Worm (Caenorhabditis elegans) whole organism, young adult: ENCODE results near the gene tnt-3.

Source experiments
- B0261.1 ChIP-seq: sonication (generic microtip); optimal IDR thresholded peaks from 2 replicates; lab custom pipeline; 2016; ENCODE audit warnings: mild to moderate bottlenecking, missing genetic modification characterization, moderate library complexity, missing compliant biosample characterization
- C17E4.6 ChIP-seq: fragments of 200-800 bp; sonication (Bioruptor generic); IDR thresholded peaks from 2 replicates; pipeline ENCODE4 v1.3.6; 2022; ENCODE audit warnings: missing genetic modification reagents, missing genetic modification characterization, missing compliant biosample characterization
- F10E7.11 ChIP-seq: sonication (generic microtip); optimal IDR thresholded peaks from 2 replicates; lab custom pipeline; 2017; ENCODE audit warnings: mild to moderate bottlenecking, missing genetic modification characterization, moderate library complexity, missing compliant biosample characterization
- F23B12.7 ChIP-seq: sonication (generic microtip); optimal IDR thresholded peaks from 2 replicates; lab custom pipeline; 2017; ENCODE audit warnings: missing genetic modification characterization, mild to moderate bottlenecking, missing compliant biosample characterization, antibody characterized with exemption, moderate library complexity; ENCODE audit not compliant: insufficient read depth
- F49E8.2 ChIP-seq: sonication (generic microtip); optimal IDR thresholded peaks from 3 replicates; lab custom pipeline; 2017; ENCODE audit warnings: missing genetic modification characterization, mild to moderate bottlenecking, missing compliant biosample characterization, antibody characterized with exemption, moderate library complexity; ENCODE audit not compliant: insufficient read depth
- F57C9.4 ChIP-seq: sonication (generic microtip); optimal IDR thresholded peaks from 2 replicates; lab custom pipeline; 2017; ENCODE audit warnings: mild to moderate bottlenecking, missing genetic modification characterization, missing compliant biosample characterization
- Y67H2A.10 ChIP-seq: fragments of 200-800 bp; sonication (Bioruptor generic); conservative IDR thresholded peaks from 2 replicates; pipeline ENCODE4 v1.3.6; 2022; ENCODE audit warnings: missing genetic modification reagents, missing genetic modification characterization, missing compliant biosample characterization
- Y95B8A.8 ChIP-seq: fragments of 200-800 bp; sonication (Bioruptor generic); IDR thresholded peaks from 2 replicates; pipeline ENCODE4 v1.3.6; 2022; ENCODE audit warnings: missing genetic modification reagents, missing genetic modification characterization, missing compliant biosample characterization
- ZK185.1 ChIP-seq: sonication (generic microtip); optimal IDR thresholded peaks from 2 replicates; lab custom pipeline; 2016; ENCODE audit warnings: mild to moderate bottlenecking, missing genetic modification characterization, missing compliant biosample characterization; ENCODE audit not compliant: poor library complexity, severe bottlenecking
- akir-1 ChIP-seq: fragments of 200-800 bp; sonication (Bioruptor generic); optimal IDR thresholded peaks from 2 replicates; lab custom pipeline; 2018; ENCODE audit warnings: mild to moderate bottlenecking, missing genetic modification characterization, moderate library complexity, missing compliant biosample characterization
- atf-7 ChIP-seq: sonication (generic microtip); optimal IDR thresholded peaks from 2 replicates; lab custom pipeline; 2017; ENCODE audit warnings: mild to moderate bottlenecking, missing genetic modification characterization, missing compliant biosample characterization
- bed-2 ChIP-seq: fragments of 200-800 bp; sonication (Bioruptor generic); IDR thresholded peaks from 2 replicates; pipeline ENCODE4 v1.3.6; 2022; ENCODE audit warnings: missing genetic modification reagents, missing genetic modification characterization, missing compliant biosample characterization
- ceh-58 ChIP-seq: fragments of 200-800 bp; sonication (Bioruptor generic); IDR thresholded peaks from 2 replicates; pipeline ENCODE4 v1.3.6; 2022; ENCODE audit warnings: missing genetic modification characterization, missing compliant biosample characterization
- die-1 ChIP-seq: sonication (generic microtip); optimal IDR thresholded peaks from 2 replicates; lab custom pipeline; 2016; ENCODE audit warnings: missing genotype, mild to moderate bottlenecking, missing genetic modification characterization, missing compliant biosample characterization
- dpl-1 ChIP-seq: fragments of 150-350 bp; optimal IDR thresholded peaks from 2 replicates; lab custom pipeline; 2014; ENCODE audit warnings: missing biosample characterization, missing genetic modification reagents, missing genetic modification characterization
- hlh-12 ChIP-seq: sonication (generic microtip); optimal IDR thresholded peaks from 2 replicates; lab custom pipeline; 2016; ENCODE audit warnings: missing genetic modification characterization, missing compliant biosample characterization
- hlh-26 ChIP-seq: fragments of 200-800 bp; sonication (Bioruptor generic); conservative IDR thresholded peaks from 2 replicates; pipeline ENCODE4 v1.3.6; 2022; ENCODE audit warnings: missing genetic modification reagents, missing genetic modification characterization, missing compliant biosample characterization
- hmg-1.2 ChIP-seq: fragments of 200-800 bp; sonication (Bioruptor generic); IDR thresholded peaks from 2 replicates; pipeline ENCODE4 v1.3.6; 2022; ENCODE audit warnings: missing genetic modification reagents, missing genetic modification characterization, missing compliant biosample characterization
- lag-1 ChIP-seq: fragments of 200-800 bp; sonication (Bioruptor generic); IDR thresholded peaks from 2 replicates; pipeline ENCODE4 v1.3.6; 2022; ENCODE audit warnings: missing genetic modification reagents, missing genetic modification characterization, missing compliant biosample characterization
- lsl-1 ChIP-seq: fragments of 200-800 bp; sonication (Bioruptor generic); optimal IDR thresholded peaks from 2 replicates; lab custom pipeline; 2018; ENCODE audit warnings: mild to moderate bottlenecking, missing genetic modification characterization, moderate library complexity, missing compliant biosample characterization
- lsy-27 ChIP-seq: sonication (generic microtip); optimal IDR thresholded peaks from 2 replicates; lab custom pipeline; 2017; ENCODE audit warnings: missing genetic modification characterization, mild to moderate bottlenecking, missing compliant biosample characterization, antibody characterized with exemption, missing genotype, borderline replicate concordance; ENCODE audit not compliant: insufficient read depth
- madf-3 ChIP-seq: fragments of 200-800 bp; sonication (Bioruptor generic); IDR thresholded peaks from 2 replicates; pipeline ENCODE4 v1.3.6; 2022; ENCODE audit warnings: missing genetic modification reagents, missing genetic modification characterization, missing compliant biosample characterization
- mes-4 ChIP-seq: sonication (generic microtip); optimal IDR thresholded peaks from 2 replicates; lab custom pipeline; 2016; ENCODE audit warnings: missing genotype, missing genetic modification characterization, missing compliant biosample characterization
- mxl-1 ChIP-seq: sonication (generic microtip); optimal IDR thresholded peaks from 2 replicates; lab custom pipeline; 2016; ENCODE audit warnings: missing genetic modification characterization, missing compliant biosample characterization
- nfyb-1 ChIP-seq: fragments of 200-800 bp; sonication (Bioruptor generic); IDR thresholded peaks from 2 replicates; pipeline ENCODE4 v1.3.6; 2022; ENCODE audit warnings: missing genetic modification reagents, missing genetic modification characterization, missing compliant biosample characterization
- nhr-80 ChIP-seq: sonication (generic microtip); optimal IDR thresholded peaks from 2 replicates; lab custom pipeline; 2016; ENCODE audit warnings: missing genetic modification characterization, missing compliant biosample characterization
- pha-4 ChIP-seq: fragments of 150-350 bp; sonication (generic microtip); optimal IDR thresholded peaks from 2 replicates; lab custom pipeline; 2014; ENCODE audit warnings: missing biosample characterization, missing genetic modification reagents, missing genetic modification characterization
- rcor-1 ChIP-seq: fragments of 200-800 bp; sonication (Bioruptor generic); IDR thresholded peaks from 2 replicates; pipeline ENCODE4 v1.3.6; 2022; ENCODE audit warnings: missing genetic modification reagents, missing genetic modification characterization, missing compliant biosample characterization
- repo-1 ChIP-seq: sonication (generic microtip); optimal IDR thresholded peaks from 2 replicates; lab custom pipeline; 2017; ENCODE audit warnings: mild to moderate bottlenecking, missing genetic modification characterization, missing compliant biosample characterization
- sea-2 ChIP-seq: fragments of 200-800 bp; sonication (Bioruptor generic); IDR thresholded peaks from 2 replicates; pipeline ENCODE4 v1.3.6; 2022; ENCODE audit warnings: missing genetic modification characterization, missing compliant biosample characterization
- snpc-3.4 ChIP-seq: sonication (generic microtip); optimal IDR thresholded peaks from 2 replicates; lab custom pipeline; 2017; ENCODE audit warnings: missing genetic modification characterization, mild to moderate bottlenecking, missing compliant biosample characterization, antibody characterized with exemption, moderate library complexity, missing genotype, missing genetic modification reagents
- sptf-2 ChIP-seq: fragments of 200-800 bp; sonication (Bioruptor generic); optimal IDR thresholded peaks from 2 replicates; lab custom pipeline; 2018; ENCODE audit warnings: mild to moderate bottlenecking, missing genetic modification characterization, missing compliant biosample characterization
- tbp1 ChIP-seq: fragments of 200-800 bp; sonication (Bioruptor generic); optimal IDR thresholded peaks from 2 replicates; lab custom pipeline; 2018; ENCODE audit warnings: mild to moderate bottlenecking, missing genetic modification characterization, missing compliant biosample characterization
- xnd-1 ChIP-seq: sonication (generic microtip); optimal IDR thresholded peaks from 2 replicates; lab custom pipeline; 2016; ENCODE audit warnings: missing genotype, missing genetic modification reagents, missing genetic modification characterization, missing compliant biosample characterization
- ztf-25 ChIP-seq: fragments of 200-800 bp; sonication (Bioruptor generic); IDR thresholded peaks from 2 replicates; pipeline ENCODE4 v1.3.6; 2022; ENCODE audit warnings: missing genetic modification reagents, missing genetic modification characterization, missing compliant biosample characterization
- ztf-28 ChIP-seq: fragments of 200-800 bp; sonication (Bioruptor generic); IDR thresholded peaks from 2 replicates; pipeline ENCODE4 v1.3.6; 2022; ENCODE audit warnings: missing genetic modification reagents, missing genetic modification characterization, missing compliant biosample characterization

Gene tnt-3

ce11 chrX:7921130-7921529 lies 23.8 kb downstream of the tnt-3 start:
- TF ChIP-seq dpl-1 (GFP tag; lab: Kevin White, UChicago) (no peak), atf-7 (no peak), C17E4.6 (GFP tag; lab: Robert Waterston, UW) (no peak), B0261.1 (tag; lab: Kevin White, UChicago) (no peak), ZK185.1 (tag; lab: Kevin White, UChicago) (no peak), mxl-1 (tag; lab: Kevin White, UChicago) (no peak), Y67H2A.10 (GFP tag; lab: Robert Waterston, UW) (no peak), lag-1 (GFP tag; lab: Robert Waterston, UW) (no peak), Y95B8A.8 (GFP tag; lab: Robert Waterston, UW) (no peak), rcor-1 (GFP tag; lab: Robert Waterston, UW) (no peak), xnd-1 (tag; lab: Kevin White, UChicago) (no peak)

ce11 chrX:7916076-7916475 lies 28.8 kb downstream of the tnt-3 start:
- TF ChIP-seq F57C9.4 = no peak
- TF ChIP-seq pha-4 (tag; lab: Kevin White, UChicago) = no peak
- no peak for TF ChIP-seq repo-1 (tag; lab: Kevin White, UChicago)
- TF ChIP-seq ceh-58 (GFP tag; lab: Robert Waterston, UW) = no peak
- TF ChIP-seq hlh-12 = no peak
- no peak for TF ChIP-seq ztf-28 (GFP tag; lab: Robert Waterston, UW)
- TF ChIP-seq F49E8.2 (tag; lab: Kevin White, UChicago) = no peak
- no peak for TF ChIP-seq ztf-25 (GFP tag; lab: Robert Waterston, UW)
- TF ChIP-seq nhr-80 (tag; lab: Kevin White, UChicago) = no peak
- no peak for TF ChIP-seq die-1 (tag; lab: Kevin White, UChicago)
- TF ChIP-seq madf-3 (GFP tag; lab: Robert Waterston, UW) = no peak
- no peak for TF ChIP-seq sea-2 (GFP tag; lab: Robert Waterston, UW)

- TF ChIP-seq hmg-1.2 (GFP tag; lab: Robert Waterston, UW) (no peak), lsl-1 (no peak), lsy-27 (no peak), tbp1 (no peak), snpc-3.4 (tag; lab: Kevin White, UChicago) (no peak), sptf-2 (no peak), F23B12.7 (tag; lab: Kevin White, UChicago) (no peak), hlh-26 (GFP tag; lab: Robert Waterston, UW) (no peak), F10E7.11 (tag; lab: Kevin White, UChicago) (no peak), die-1 (tag; lab: Kevin White, UChicago) (no peak), sea-2 (GFP tag; lab: Robert Waterston, UW) (no peak), hlh-12 (no peak), Y67H2A.10 (GFP tag; lab: Robert Waterston, UW) (no peak), nfyb-1 (GFP tag; lab: Robert Waterston, UW) (no peak), mes-4 (no peak), rcor-1 (GFP tag; lab: Robert Waterston, UW) (no peak), bed-2 (no peak), akir-1 (no peak)
These were observed 29.3 kb downstream of the tnt-3 start for ce11 chrX:7915616-7916015.
